Fruit fly (Drosophila melanogaster) whole organism, prepupa: Measurements from ENCODE around the gene Or85f.
A peak's percentile ranks its signal among the peaks of the same experiment; 100 is the strongest.

Experiments used
- Blimp-1 ChIP-seq: fragments of 200-800 bp; sonication (Bioruptor generic); optimal IDR thresholded peaks from 3 replicates; lab custom pipeline; 2017; ENCODE audit warnings: missing biosample characterization, missing genetic modification characterization, mild to moderate bottlenecking, moderate library complexity, missing genetic modification reagents
- CG10631 ChIP-seq: fragments of 200-800 bp; sonication (Bioruptor generic); optimal IDR thresholded peaks from 2 replicates; lab custom pipeline; 2016; ENCODE audit warnings: missing biosample characterization, missing genetic modification characterization
- CG10669 ChIP-seq: fragments of 200-800 bp; sonication (Bioruptor generic); optimal IDR thresholded peaks from 3 replicates; lab custom pipeline; 2018; ENCODE audit warnings: missing biosample characterization, mild to moderate bottlenecking, missing genetic modification characterization, moderate library complexity
- CG11294 ChIP-seq: fragments of 200-800 bp; sonication (Bioruptor generic); IDR thresholded peaks from 2 replicates; pipeline ENCODE4 v1.3.6; 2022; ENCODE audit warnings: missing biosample characterization, missing genetic modification characterization
- CG11762 ChIP-seq: fragments of 200-800 bp; sonication (Bioruptor generic); optimal IDR thresholded peaks from 3 replicates; lab custom pipeline; 2016; ENCODE audit warnings: missing biosample characterization, missing genetic modification characterization; ENCODE audit not compliant: insufficient read depth
- CG11902 ChIP-seq: fragments of 200-800 bp; sonication (Bioruptor generic); optimal IDR thresholded peaks from 3 replicates; lab custom pipeline; 2016; ENCODE audit warnings: missing biosample characterization, missing genetic modification characterization
- CG1621 ChIP-seq: fragments of 200-800 bp; sonication (Bioruptor generic); optimal IDR thresholded peaks from 3 replicates; lab custom pipeline; 2018; ENCODE audit warnings: missing biosample characterization, mild to moderate bottlenecking, missing genetic modification characterization
- CG16779 ChIP-seq: fragments of 200-800 bp; sonication (Bioruptor generic); optimal IDR thresholded peaks from 3 replicates; lab custom pipeline; 2017; ENCODE audit warnings: missing biosample characterization, mild to moderate bottlenecking, missing genetic modification characterization
- CG3032 ChIP-seq: fragments of 200-800 bp; optimal IDR thresholded peaks from 2 replicates; lab custom pipeline; 2019; ENCODE audit warnings: missing biosample characterization, mild to moderate bottlenecking, missing genetic modification characterization, moderate library complexity
- CG31627 ChIP-seq: fragments of 200-800 bp; sonication (Bioruptor generic); optimal IDR thresholded peaks from 3 replicates; lab custom pipeline; 2016; ENCODE audit warnings: missing biosample characterization, missing genetic modification characterization
- CG34406 ChIP-seq: fragments of 200-800 bp; sonication (Bioruptor generic); optimal IDR thresholded peaks from 3 replicates; lab custom pipeline; 2016; ENCODE audit warnings: missing biosample characterization, missing genetic modification characterization
- CG3919 ChIP-seq: fragments of 200-800 bp; sonication (Bioruptor generic); optimal IDR thresholded peaks from 3 replicates; lab custom pipeline; 2016; ENCODE audit warnings: missing biosample characterization, missing genetic modification characterization
- CG4318 ChIP-seq: fragments of 200-800 bp; sonication (Bioruptor generic); optimal IDR thresholded peaks from 3 replicates; lab custom pipeline; 2017; ENCODE audit warnings: missing biosample characterization, mild to moderate bottlenecking, missing genetic modification characterization
- CG6163 ChIP-seq: fragments of 200-800 bp; sonication (Bioruptor generic); IDR thresholded peaks from 3 replicates; pipeline ENCODE4 v1.3.6; 2022; ENCODE audit warnings: missing biosample characterization, missing genetic modification characterization
- CG6792 ChIP-seq: fragments of 200-800 bp; sonication (Bioruptor generic); optimal IDR thresholded peaks from 3 replicates; lab custom pipeline; 2016; ENCODE audit warnings: missing biosample characterization, missing genetic modification characterization
- CG6808 ChIP-seq: fragments of 200-800 bp; sonication (Bioruptor generic); optimal IDR thresholded peaks from 3 replicates; lab custom pipeline; 2017; ENCODE audit warnings: missing biosample characterization, missing genetic modification characterization, mild to moderate bottlenecking, moderate library complexity, missing genetic modification reagents
- CG6854 ChIP-seq: fragments of 200-800 bp; sonication (Bioruptor generic); optimal IDR thresholded peaks from 2 replicates; lab custom pipeline; 2017; ENCODE audit warnings: missing biosample characterization, mild to moderate bottlenecking, missing genetic modification characterization
- CG7368 ChIP-seq: fragments of 200-800 bp; sonication (Bioruptor generic); optimal IDR thresholded peaks from 3 replicates; lab custom pipeline; 2016; ENCODE audit warnings: missing biosample characterization, missing genetic modification characterization
- CG8119 ChIP-seq: fragments of 200-800 bp; sonication (Bioruptor generic); IDR thresholded peaks from 3 replicates; pipeline ENCODE4 v1.3.6; 2022; ENCODE audit warnings: missing biosample characterization, missing genetic modification characterization
- CG8319 ChIP-seq: fragments of 200-800 bp; sonication (Bioruptor generic); optimal IDR thresholded peaks from 3 replicates; lab custom pipeline; 2016; ENCODE audit warnings: missing biosample characterization, missing genetic modification characterization
- CG8632 ChIP-seq: fragments of 200-800 bp; sonication (Bioruptor generic); optimal IDR thresholded peaks from 3 replicates; lab custom pipeline; 2016; ENCODE audit warnings: missing biosample characterization, missing genetic modification characterization
- CG9139 ChIP-seq: fragments of 200-800 bp; sonication (Bioruptor generic); optimal IDR thresholded peaks from 3 replicates; lab custom pipeline; 2017; ENCODE audit warnings: missing biosample characterization, mild to moderate bottlenecking, missing genetic modification characterization
- Eip78C ChIP-seq: fragments of 200-800 bp; sonication (Bioruptor generic); peaks from one replicate; lab custom pipeline; 2016; ENCODE audit warnings: missing biosample characterization, missing genetic modification characterization
- Eip93F ChIP-seq: fragments of 200-800 bp; sonication (Bioruptor generic); optimal IDR thresholded peaks from 2 replicates; lab custom pipeline; 2016; ENCODE audit warnings: missing biosample characterization, mild to moderate bottlenecking, missing genetic modification characterization
- Ets21C ChIP-seq: fragments of 200-800 bp; sonication (Bioruptor generic); optimal IDR thresholded peaks from 3 replicates; lab custom pipeline; 2016; ENCODE audit warnings: missing biosample characterization, missing genetic modification characterization
- Ets96B ChIP-seq: fragments of 200-800 bp; optimal IDR thresholded peaks from 2 replicates; lab custom pipeline; 2019; ENCODE audit warnings: missing biosample characterization, mild to moderate bottlenecking, missing genetic modification characterization, moderate library complexity
- Gug ChIP-seq: fragments of 200-800 bp; sonication (Bioruptor generic); IDR thresholded peaks from 2 replicates; pipeline ENCODE4 v1.3.6; 2022; ENCODE audit warnings: missing biosample characterization, missing genetic modification characterization
- Hr39 ChIP-seq: fragments of 200-800 bp; sonication (Bioruptor generic); optimal IDR thresholded peaks from 2 replicates; lab custom pipeline; 2016; ENCODE audit warnings: missing biosample characterization, missing genetic modification characterization
- Hr4 ChIP-seq: fragments of 200-800 bp; sonication (Bioruptor generic); optimal IDR thresholded peaks from 3 replicates; lab custom pipeline; 2016; ENCODE audit warnings: missing biosample characterization, missing genetic modification characterization
- Lpt ChIP-seq: fragments of 200-800 bp; sonication (Bioruptor generic); optimal IDR thresholded peaks from 3 replicates; lab custom pipeline; 2016; ENCODE audit warnings: missing biosample characterization, missing genetic modification characterization
- Met ChIP-seq: fragments of 200-800 bp; sonication (Bioruptor generic); optimal IDR thresholded peaks from 3 replicates; lab custom pipeline; 2016; ENCODE audit warnings: missing biosample characterization, missing genetic modification characterization
- Smox ChIP-seq: fragments of 200-800 bp; sonication (Bioruptor generic); optimal IDR thresholded peaks from 3 replicates; lab custom pipeline; 2016; ENCODE audit warnings: missing biosample characterization, missing genetic modification characterization
- Sox14 ChIP-seq: fragments of 200-800 bp; sonication (Bioruptor generic); optimal IDR thresholded peaks from 3 replicates; lab custom pipeline; 2016; ENCODE audit warnings: missing biosample characterization, missing genetic modification characterization
- Sox15 ChIP-seq: fragments of 200-800 bp; sonication (Bioruptor generic); optimal IDR thresholded peaks from 3 replicates; lab custom pipeline; 2016; ENCODE audit warnings: missing biosample characterization, missing genetic modification characterization
- achi ChIP-seq: fragments of 200-800 bp; sonication (Bioruptor generic); optimal IDR thresholded peaks from 3 replicates; lab custom pipeline; 2016; ENCODE audit warnings: missing biosample characterization, missing genetic modification characterization
- acj6 ChIP-seq: fragments of 200-800 bp; sonication (Bioruptor generic); optimal IDR thresholded peaks from 3 replicates; lab custom pipeline; 2016; ENCODE audit warnings: missing biosample characterization, missing genetic modification characterization
- dac ChIP-seq: fragments of 200-800 bp; sonication (Bioruptor generic); optimal IDR thresholded peaks from 2 replicates; lab custom pipeline; 2017; ENCODE audit warnings: missing biosample characterization, mild to moderate bottlenecking, missing genetic modification characterization
- dsx ChIP-seq: fragments of 200-800 bp; optimal IDR thresholded peaks from 3 replicates; lab custom pipeline; 2019; ENCODE audit warnings: missing biosample characterization, mild to moderate bottlenecking, missing genetic modification characterization, moderate library complexity; ENCODE audit not compliant: poor library complexity, severe bottlenecking
- eg ChIP-seq: fragments of 200-800 bp; sonication (Bioruptor generic); IDR thresholded peaks from 3 replicates; pipeline ENCODE4 v1.3.6; 2022; ENCODE audit warnings: missing biosample characterization, missing genetic modification characterization
- esn ChIP-seq: fragments of 200-800 bp; sonication (Bioruptor generic); optimal IDR thresholded peaks from 2 replicates; lab custom pipeline; 2016; ENCODE audit warnings: missing biosample characterization, mild to moderate bottlenecking, missing genetic modification characterization, moderate library complexity
- fd85E ChIP-seq: fragments of 200-800 bp; sonication (Bioruptor generic); optimal IDR thresholded peaks from 3 replicates; lab custom pipeline; 2016; ENCODE audit warnings: missing biosample characterization, missing genetic modification characterization
- lz ChIP-seq: fragments of 200-800 bp; sonication (Bioruptor generic); optimal IDR thresholded peaks from 3 replicates; lab custom pipeline; 2016; ENCODE audit warnings: missing biosample characterization, missing genetic modification characterization
- net ChIP-seq: fragments of 200-800 bp; sonication (Bioruptor generic); optimal IDR thresholded peaks from 3 replicates; lab custom pipeline; 2016; ENCODE audit warnings: missing biosample characterization, missing genetic modification characterization
- salr ChIP-seq, 2 experiments: fragments of 200-800 bp; sonication (Bioruptor generic); optimal IDR thresholded peaks; 3 replicates each; lab custom pipeline; 2016 to 2018; ENCODE audit warnings: missing biosample characterization in 2 of 2, missing genetic modification characterization in 2 of 2, mild to moderate bottlenecking in 1 of 2
- spab ChIP-seq: fragments of 200-800 bp; sonication (Bioruptor generic); optimal IDR thresholded peaks from 2 replicates; lab custom pipeline; 2017; ENCODE audit warnings: missing biosample characterization, mild to moderate bottlenecking, missing genetic modification characterization, missing genetic modification reagents
- svp ChIP-seq: fragments of 200-800 bp; sonication (Bioruptor generic); peaks from one replicate; lab custom pipeline; 2016; ENCODE audit warnings: missing biosample characterization, missing genetic modification characterization
- vri ChIP-seq: fragments of 200-800 bp; sonication (Bioruptor generic); optimal IDR thresholded peaks from 3 replicates; lab custom pipeline; 2016; ENCODE audit warnings: missing biosample characterization, mild to moderate bottlenecking, missing genetic modification characterization

The Or85f gene

dm6 chr3R:9393542-9394025, 4.4 kb upstream of the Or85f start (continued):
- TF ChIP-seq Gug (GFP tag; lab: Robert Waterston, UW) (peak; percentile 95), acj6 (peak; percentile 95), dac (GFP tag; lab: Kevin White, UChicago) (peak; percentile 84), Eip78C (GFP tag; lab: Kevin White, UChicago) (peak; percentile 98), CG8632 (GFP tag; lab: Kevin White, UChicago) (peak; percentile 91), CG7368 (GFP tag; lab: Kevin White, UChicago) (peak; percentile 93), CG3919 (GFP tag; lab: Kevin White, UChicago) (peak; percentile 98), CG8119 (GFP tag; lab: Robert Waterston, UW) (peak; percentile 95), Blimp-1 (GFP tag; lab: Kevin White, UChicago) (peak; percentile 82), eg (GFP tag; lab: Robert Waterston, UW) (peak; percentile 95), Lpt (GFP tag; lab: Kevin White, UChicago) (peak; percentile 96), CG10631 (peak; percentile 97), CG10669 (GFP tag; lab: Kevin White, UChicago) (peak; percentile 96), CG34406 (GFP tag; lab: Kevin White, UChicago) (peak; percentile 89), dsx (GFP tag; lab: Kevin White, UChicago) (peak; percentile 96), CG6854 (GFP tag; lab: Kevin White, UChicago) (peak; percentile 90), CG31627 (GFP tag; lab: Kevin White, UChicago) (peak; percentile 91), CG3032 (tag; lab: Kevin White, UChicago) (peak; percentile 98), Sox14 (GFP tag; lab: Kevin White, UChicago) (peak; percentile 97), Sox15 (GFP tag; lab: Kevin White, UChicago) (peak; percentile 70), CG11902 (GFP tag; lab: Kevin White, UChicago) (peak; percentile 78), achi (GFP tag; lab: Kevin White, UChicago) (peak; percentile 95), CG4318 (GFP tag; lab: Kevin White, UChicago) (peak; percentile 86), CG11762 (GFP tag; lab: Kevin White, UChicago) (peak; percentile 95), CG9139 (GFP tag; lab: Kevin White, UChicago) (peak; percentile 94), CG6792 (GFP tag; lab: Kevin White, UChicago) (peak; percentile 94), spab (GFP tag; lab: Kevin White, UChicago) (peak; percentile 96), esn (GFP tag; lab: Kevin White, UChicago) (peak; percentile 94)
- TF ChIP-seq, all 60 proteins: peak for 59

dm6 chr3R:9394385-9395042, 3.5 kb upstream of the Or85f start, which contains the start of gene FER:
TSS of gene FER (minus strand) at chr3R:9394546.
- TF ChIP-seq CG1621 (tag; lab: Kevin White, UChicago) = peak; percentile 63
- TF ChIP-seq CG6854 (GFP tag; lab: Kevin White, UChicago) = peak; percentile 83
- TF ChIP-seq CG7368 (GFP tag; lab: Kevin White, UChicago) = no peak
- no peak for TF ChIP-seq CG34406 (GFP tag; lab: Kevin White, UChicago)
- no peak for TF ChIP-seq Smox (GFP tag; lab: Kevin White, UChicago)
- TF ChIP-seq Eip78C (GFP tag; lab: Kevin White, UChicago) = peak; percentile 67
- TF ChIP-seq CG6808 = no peak
- TF ChIP-seq CG3919 (GFP tag; lab: Kevin White, UChicago) = peak; percentile 35
- TF ChIP-seq Ets96B (tag; lab: Kevin White, UChicago) = no peak
- no peak for TF ChIP-seq Eip93F (GFP tag; lab: Kevin White, UChicago)
- peak; percentile 58 for TF ChIP-seq CG9139 (GFP tag; lab: Kevin White, UChicago)
- peak; percentile 6 for TF ChIP-seq lz (GFP tag; lab: Kevin White, UChicago)
- TF ChIP-seq Hr39 (GFP tag; lab: Kevin White, UChicago) = no peak
- TF ChIP-seq Lpt (GFP tag; lab: Kevin White, UChicago) = no peak
- no peak for TF ChIP-seq acj6
- TF ChIP-seq spab (GFP tag; lab: Kevin White, UChicago) = peak; percentile 16
- TF ChIP-seq CG6163 (GFP tag; lab: Robert Waterston, UW) = peak; percentile 71
- no peak for TF ChIP-seq Met (GFP tag; lab: Kevin White, UChicago)
- TF ChIP-seq svp (GFP tag; lab: Kevin White, UChicago) = peak; percentile 65
- TF ChIP-seq CG4318 (GFP tag; lab: Kevin White, UChicago) = no peak
- TF ChIP-seq Hr4 = peak; percentile 28
- TF ChIP-seq net = no peak
- TF ChIP-seq CG3032 (tag; lab: Kevin White, UChicago) = peak; percentile 25
- TF ChIP-seq CG11902 (GFP tag; lab: Kevin White, UChicago) = no peak
- TF ChIP-seq Sox14 (GFP tag; lab: Kevin White, UChicago) = no peak
- no peak for TF ChIP-seq fd85E
- TF ChIP-seq CG16779 = peak; percentile 34
- TF ChIP-seq Ets21C = no peak
- TF ChIP-seq CG8319 (GFP tag; lab: Kevin White, UChicago) = no peak
- no peak for TF ChIP-seq CG11294 (GFP tag; lab: Robert Waterston, UW)
- TF ChIP-seq vri (GFP tag; lab: Kevin White, UChicago) = peak; percentile 51
- TF ChIP-seq salr (GFP tag; optimal IDR thresholded peaks at IDR 0.05; lab: Kevin White, UChicago) = no peak
